Worm (Caenorhabditis elegans): Measurements from ENCODE around the gene R107.9.

Gene R107.9

ce11 chrIII:9052371-9052978 lies 14.7 kb downstream of the R107.9 start (continued):
- no peak for TF ChIP-seq cebp-1 (GFP tag; IDR thresholded peaks at IDR 0.05)
- peak; percentile 70 for TF ChIP-seq cebp-1 (tag; optimal IDR thresholded peaks at IDR 0.05)
- no peak for TF ChIP-seq ztf-28 (GFP tag; IDR thresholded peaks at IDR 0.05)
- TF ChIP-seq pha-4 (tag; optimal IDR thresholded peaks at IDR 0.05), result no peak
- TF ChIP-seq tbx-9 (tag; optimal IDR thresholded peaks at IDR 0.05; ENCODE audit: borderline replicate concordance), result no peak
- no peak for TF ChIP-seq F49E8.2 (tag; optimal IDR thresholded peaks at IDR 0.05; ENCODE audit: insufficient read depth)
- TF ChIP-seq lsy-27 (tag; optimal IDR thresholded peaks at IDR 0.05; ENCODE audit: borderline replicate concordance, insufficient read depth), result no peak
- TF ChIP-seq nhr-179 (tag; optimal IDR thresholded peaks at IDR 0.05), result no peak
- TF ChIP-seq Y95B8A.8 (GFP tag; IDR thresholded peaks at IDR 0.05), result peak; percentile 21; the same call in 1 of the 2 replicates
- TF ChIP-seq mxl-1 (tag; optimal IDR thresholded peaks at IDR 0.05), result no peak
- TF ChIP-seq zim-3 (tag; optimal IDR thresholded peaks at IDR 0.05), result no peak
- TF ChIP-seq B0035.1 (tag; optimal IDR thresholded peaks at IDR 0.05), result peak; percentile 50
- TF ChIP-seq C06A6.2 (GFP tag; conservative IDR thresholded peaks at IDR 0.05), result 0 out of 2 replicates have a peak, but pooled peaks have one; percentile 10
- no peak for TF ChIP-seq rpc-1 (optimal IDR thresholded peaks at IDR 0.05)
- no peak for TF ChIP-seq rpc-1 (tag; optimal IDR thresholded peaks at IDR 0.05)
- no peak for TF ChIP-seq ccch-3 (GFP tag; optimal IDR thresholded peaks at IDR 0.05)
- no peak for TF ChIP-seq hmg-20 (GFP tag; IDR thresholded peaks at IDR 0.05)
- no peak for TF ChIP-seq F57A8.1 (GFP tag; optimal IDR thresholded peaks at IDR 0.05)
- TF ChIP-seq athp-1 (tag; optimal IDR thresholded peaks at IDR 0.05), result no peak
- TF ChIP-seq ceh-91 (GFP tag; IDR thresholded peaks at IDR 0.05), result no peak
- no peak for TF ChIP-seq sdz-38 (tag; optimal IDR thresholded peaks at IDR 0.05)
- no peak for TF ChIP-seq snpc-1.1 (tag; optimal IDR thresholded peaks at IDR 0.05; ENCODE audit: insufficient read depth)
- no peak for TF ChIP-seq D2030.7 (GFP tag; IDR thresholded peaks at IDR 0.05)
- no peak for TF ChIP-seq B0261.1 (tag; optimal IDR thresholded peaks at IDR 0.05)
- TF ChIP-seq K12H6.12 (tag; optimal IDR thresholded peaks at IDR 0.05), result peak; percentile 29
- TF ChIP-seq dox-1 (GFP tag; IDR thresholded peaks at IDR 0.05), result peak; percentile 80
- TF ChIP-seq nhr-80 (tag; optimal IDR thresholded peaks at IDR 0.05), result peak; percentile 49
- TF ChIP-seq ztf-25 (GFP tag; IDR thresholded peaks at IDR 0.05), result no peak
- peak; percentile 24 for TF ChIP-seq F10E7.11 (tag; optimal IDR thresholded peaks at IDR 0.05)
- peak; percentile 59 for TF ChIP-seq ceh-100 (GFP tag; IDR thresholded peaks at IDR 0.05)
- TF ChIP-seq bed-1 (GFP tag; IDR thresholded peaks at IDR 0.05), result no peak
- no peak for TF ChIP-seq lir-1 (GFP tag; conservative IDR thresholded peaks at IDR 0.05)
- no peak for TF ChIP-seq C17E4.6 (GFP tag; IDR thresholded peaks at IDR 0.05)
- TF ChIP-seq ztf-18 (tag; optimal IDR thresholded peaks at IDR 0.05), result no peak
- no peak for TF ChIP-seq mes-4 (tag; optimal IDR thresholded peaks at IDR 0.05)
- no peak for TF ChIP-seq F37B4.10 (GFP tag; IDR thresholded peaks at IDR 0.05)
- TF ChIP-seq attf-5 (GFP tag; optimal IDR thresholded peaks at IDR 0.05), result peak; percentile 68
- no peak for TF ChIP-seq F33H1.4 (GFP tag; IDR thresholded peaks at IDR 0.05)
- no peak for TF ChIP-seq ztf-22 (GFP tag; optimal IDR thresholded peaks at IDR 0.05)
- TF ChIP-seq him-1 (tag; optimal IDR thresholded peaks at IDR 0.05), result no peak
- TF ChIP-seq rec-8 (tag; optimal IDR thresholded peaks at IDR 0.05), result no peak
- TF ChIP-seq chd-7 (tag; optimal IDR thresholded peaks at IDR 0.05), result peak; percentile 76
- peak; percentile 78; the same call in 1 of the 2 replicates for TF ChIP-seq Y56A3A.18 (GFP tag; IDR thresholded peaks at IDR 0.05)
- TF ChIP-seq nfya-1 (tag; optimal IDR thresholded peaks at IDR 0.05; ENCODE audit: borderline replicate concordance, insufficient read depth), result no peak
- TF ChIP-seq F55B11.4 (tag; optimal IDR thresholded peaks at IDR 0.05; ENCODE audit: borderline replicate concordance, insufficient read depth), result no peak
- no peak for TF ChIP-seq nhr-120 (GFP tag; IDR thresholded peaks at IDR 0.05)
- TF ChIP-seq nhr-27 (tag; optimal IDR thresholded peaks at IDR 0.05), result no peak
- no peak for TF ChIP-seq lag-1 (GFP tag; IDR thresholded peaks at IDR 0.05)
